Fruit fly (Drosophila melanogaster) whole organism, embryonic: ENCODE measurements around the gene amrt.
A peak's percentile ranks its signal among the peaks of the same experiment; 100 is the strongest.

Experiments
- Atf-2 ChIP-seq: fragments of 200-800 bp; sonication (Bioruptor generic); optimal IDR thresholded peaks from 2 replicates; lab custom pipeline; 2016; ENCODE audit warnings: missing biosample characterization, missing genetic modification characterization
- BEAF-32 ChIP-seq: fragments of 200-800 bp; sonication (Bioruptor generic); optimal IDR thresholded peaks from 3 replicates; lab custom pipeline; 2017; ENCODE audit warnings: missing biosample characterization, missing genetic modification characterization, mild to moderate bottlenecking, moderate library complexity, missing genetic modification reagents
- C15 ChIP-seq: fragments of 200-800 bp; sonication (Bioruptor generic); IDR thresholded peaks from 3 replicates; pipeline ENCODE4 v1.3.6; 2022; ENCODE audit warnings: missing biosample characterization, missing genetic modification characterization
- CG10267 ChIP-seq: fragments of 200-800 bp; sonication (Bioruptor generic); optimal IDR thresholded peaks from 2 replicates; lab custom pipeline; 2018; ENCODE audit warnings: missing biosample characterization, mild to moderate bottlenecking, missing genetic modification characterization, moderate library complexity
- CG10321 ChIP-seq: fragments of 200-800 bp; sonication (Bioruptor generic); IDR thresholded peaks from 2 replicates; pipeline ENCODE4 v1.3.6; 2022; ENCODE audit warnings: missing biosample characterization, missing genetic modification characterization
- CG12104 ChIP-seq: fragments of 200-800 bp; sonication (Bioruptor generic); optimal IDR thresholded peaks from 3 replicates; lab custom pipeline; 2016; ENCODE audit warnings: missing biosample characterization, missing genetic modification characterization
- CG13123 ChIP-seq: fragments of 200-800 bp; sonication (Bioruptor generic); optimal IDR thresholded peaks from 2 replicates; lab custom pipeline; 2016; ENCODE audit warnings: missing biosample characterization, missing genetic modification characterization
- CG15514 ChIP-seq: fragments of 200-800 bp; sonication (Bioruptor generic); optimal IDR thresholded peaks from 3 replicates; lab custom pipeline; 2017; ENCODE audit warnings: missing biosample characterization, missing genetic modification characterization, mild to moderate bottlenecking, moderate library complexity, missing genetic modification reagents
- CG1647 ChIP-seq: fragments of 200-800 bp; sonication (Bioruptor generic); optimal IDR thresholded peaks from 3 replicates; lab custom pipeline; 2016; ENCODE audit warnings: missing biosample characterization, missing genetic modification characterization
- CG17802 ChIP-seq: fragments of 200-800 bp; sonication (Bioruptor generic); optimal IDR thresholded peaks from 2 replicates; lab custom pipeline; 2018; ENCODE audit warnings: missing biosample characterization, mild to moderate bottlenecking, missing genetic modification characterization, moderate library complexity
- CG1792 ChIP-seq: fragments of 200-800 bp; sonication (Bioruptor generic); optimal IDR thresholded peaks from 2 replicates; lab custom pipeline; 2016; ENCODE audit warnings: missing biosample characterization, missing genetic modification characterization
- CG32532 ChIP-seq: fragments of 200-800 bp; sonication (Bioruptor generic); IDR thresholded peaks from 2 replicates; pipeline ENCODE4 v1.3.6; 2022; ENCODE audit warnings: missing biosample characterization, missing genetic modification characterization
- CG34376 ChIP-seq: fragments of 200-800 bp; sonication (Bioruptor generic); optimal IDR thresholded peaks from 2 replicates; lab custom pipeline; 2018; ENCODE audit warnings: missing biosample characterization, mild to moderate bottlenecking, missing genetic modification characterization
- CG4730 ChIP-seq: fragments of 200-800 bp; sonication (Bioruptor generic); IDR thresholded peaks from 2 replicates; pipeline ENCODE4 v1.3.6; 2022; ENCODE audit warnings: missing biosample characterization, missing genetic modification characterization
- CG6791 ChIP-seq: fragments of 200-800 bp; sonication (Bioruptor generic); IDR thresholded peaks from 3 replicates; pipeline ENCODE4 v1.3.6; 2022; ENCODE audit warnings: missing biosample characterization, missing genetic modification characterization; ENCODE audit not compliant: partially characterized antibody
- CG7271 ChIP-seq: fragments of 200-800 bp; sonication (Bioruptor generic); optimal IDR thresholded peaks from 2 replicates; lab custom pipeline; 2018; ENCODE audit warnings: missing biosample characterization, mild to moderate bottlenecking, missing genetic modification characterization, moderate library complexity
- CG8359 ChIP-seq: fragments of 200-800 bp; sonication (Bioruptor generic); optimal IDR thresholded peaks from 2 replicates; lab custom pipeline; 2017; ENCODE audit warnings: missing biosample characterization, mild to moderate bottlenecking, missing genetic modification characterization, borderline replicate concordance
- Camta ChIP-seq: fragments of 200-800 bp; sonication (Bioruptor generic); optimal IDR thresholded peaks from 2 replicates; lab custom pipeline; 2016; ENCODE audit warnings: missing biosample characterization, missing genetic modification characterization
- Doc3 ChIP-seq: fragments of 200-800 bp; sonication (Bioruptor generic); IDR thresholded peaks from 3 replicates; pipeline ENCODE4 v1.3.6; 2022; ENCODE audit warnings: missing biosample characterization, missing genetic modification characterization; ENCODE audit not compliant: partially characterized antibody
- Dp ChIP-seq: fragments of 200-800 bp; sonication (Bioruptor generic); optimal IDR thresholded peaks from 2 replicates; lab custom pipeline; 2018; ENCODE audit warnings: missing biosample characterization, mild to moderate bottlenecking, missing genetic modification characterization, moderate library complexity
- E2f2 ChIP-seq: fragments of 200-800 bp; sonication (Bioruptor generic); IDR thresholded peaks from 2 replicates; pipeline ENCODE4 v1.3.6; 2022; ENCODE audit warnings: missing biosample characterization, missing genetic modification characterization
- Ets97D ChIP-seq: fragments of 200-800 bp; sonication (Bioruptor generic); optimal IDR thresholded peaks from 3 replicates; lab custom pipeline; 2016; ENCODE audit warnings: missing biosample characterization, missing genetic modification characterization
- Hr3 ChIP-seq: fragments of 200-800 bp; sonication (Bioruptor generic); optimal IDR thresholded peaks from 3 replicates; lab custom pipeline; 2016; ENCODE audit warnings: missing biosample characterization, missing genetic modification characterization
- Kr ChIP-seq: fragments of 200-800 bp; sonication (Bioruptor generic); optimal IDR thresholded peaks from 2 replicates; lab custom pipeline; 2017; ENCODE audit warnings: missing biosample characterization, mild to moderate bottlenecking, missing genetic modification characterization
- MESR4 ChIP-seq: fragments of 200-800 bp; sonication (Bioruptor generic); optimal IDR thresholded peaks from 2 replicates; lab custom pipeline; 2018; ENCODE audit warnings: missing biosample characterization, mild to moderate bottlenecking, missing genetic modification characterization, moderate library complexity
- NC2β ChIP-seq: fragments of 200-800 bp; sonication (Bioruptor generic); optimal IDR thresholded peaks from 2 replicates; lab custom pipeline; 2016; ENCODE audit warnings: missing biosample characterization, missing genetic modification characterization
- NfI ChIP-seq: fragments of 200-800 bp; sonication (Bioruptor generic); optimal IDR thresholded peaks from 3 replicates; lab custom pipeline; 2018; ENCODE audit warnings: missing biosample characterization, mild to moderate bottlenecking, missing genetic modification characterization, moderate library complexity
- Six4 ChIP-seq: fragments of 200-800 bp; sonication (Bioruptor generic); optimal IDR thresholded peaks from 2 replicates; lab custom pipeline; 2016; ENCODE audit warnings: missing biosample characterization, missing genetic modification characterization
- Usf ChIP-seq: fragments of 200-800 bp; sonication (Bioruptor generic); optimal IDR thresholded peaks from 2 replicates; lab custom pipeline; 2017; ENCODE audit warnings: missing genotype, missing biosample characterization, missing genetic modification characterization
- Xbp1 ChIP-seq: fragments of 200-800 bp; sonication (Bioruptor generic); optimal IDR thresholded peaks from 3 replicates; lab custom pipeline; 2016; ENCODE audit warnings: missing biosample characterization, mild to moderate bottlenecking, missing genetic modification characterization
- YL-1 ChIP-seq: fragments of 200-800 bp; sonication (Bioruptor generic); optimal IDR thresholded peaks from 3 replicates; lab custom pipeline; 2017; ENCODE audit warnings: missing biosample characterization, mild to moderate bottlenecking, missing genetic modification characterization
- bowl ChIP-seq: fragments of 200-800 bp; sonication (Bioruptor generic); IDR thresholded peaks from 2 replicates; pipeline ENCODE4 v1.3.6; 2022; ENCODE audit warnings: missing biosample characterization, missing genetic modification characterization
- br ChIP-seq: fragments of >200 bp; optimal IDR thresholded peaks from 2 replicates; lab custom pipeline; 2017
- dysf ChIP-seq: fragments of 200-800 bp; sonication (Bioruptor generic); IDR thresholded peaks from 3 replicates; pipeline ENCODE4 v1.3.6; 2022; ENCODE audit warnings: missing biosample characterization, missing genetic modification characterization
- esg ChIP-seq: fragments of 200-800 bp; sonication (Bioruptor generic); conservative IDR thresholded peaks from 2 replicates; pipeline ENCODE4 v1.3.6; 2022; ENCODE audit warnings: missing biosample characterization, missing genetic modification characterization
- exex ChIP-seq: fragments of 200-800 bp; sonication (Bioruptor generic); optimal IDR thresholded peaks from 4 replicates; lab custom pipeline; 2018; ENCODE audit warnings: missing biosample characterization, mild to moderate bottlenecking, missing genetic modification characterization, moderate library complexity
- eyg ChIP-seq: fragments of 200-800 bp; sonication (Bioruptor generic); optimal IDR thresholded peaks from 3 replicates; lab custom pipeline; 2016; ENCODE audit warnings: missing biosample characterization, missing genetic modification characterization
- gfzf ChIP-seq: fragments of 200-800 bp; sonication (Bioruptor generic); optimal IDR thresholded peaks from 2 replicates; lab custom pipeline; 2016; ENCODE audit warnings: missing biosample characterization, mild to moderate bottlenecking, missing genetic modification characterization, moderate library complexity
- hb ChIP-seq: fragments of 200-800 bp; sonication (Bioruptor generic); IDR thresholded peaks from 3 replicates; pipeline ENCODE4 v1.3.6; 2022; ENCODE audit warnings: missing biosample characterization, missing genetic modification characterization; ENCODE audit not compliant: partially characterized antibody
- ind ChIP-seq: fragments of 200-800 bp; sonication (Bioruptor generic); optimal IDR thresholded peaks from 3 replicates; lab custom pipeline; 2016; ENCODE audit warnings: missing biosample characterization, missing genetic modification characterization
- lmd ChIP-seq: fragments of 200-800 bp; sonication (Bioruptor generic); IDR thresholded peaks from 2 replicates; pipeline ENCODE4 v1.3.6; 2022; ENCODE audit warnings: missing biosample characterization, missing genetic modification characterization
- nerfin-1 ChIP-seq: fragments of 200-800 bp; sonication (Bioruptor generic); optimal IDR thresholded peaks from 3 replicates; lab custom pipeline; 2019; ENCODE audit warnings: missing biosample characterization, mild to moderate bottlenecking, missing genetic modification characterization, moderate library complexity
- pum ChIP-seq: fragments of 200-800 bp; sonication (Bioruptor generic); optimal IDR thresholded peaks from 2 replicates; lab custom pipeline; 2016; ENCODE audit warnings: missing biosample characterization, missing genetic modification characterization
- pzg ChIP-seq: fragments of 200-800 bp; sonication (Bioruptor generic); optimal IDR thresholded peaks from 3 replicates; lab custom pipeline; 2018; ENCODE audit warnings: missing biosample characterization, mild to moderate bottlenecking, missing genetic modification characterization, moderate library complexity
- slp2 ChIP-seq: fragments of 200-800 bp; sonication (Bioruptor generic); optimal IDR thresholded peaks from 2 replicates; lab custom pipeline; 2016; ENCODE audit warnings: missing biosample characterization, missing genetic modification characterization
- so ChIP-seq: fragments of 200-800 bp; sonication (Bioruptor generic); IDR thresholded peaks from 3 replicates; pipeline ENCODE4 v1.3.6; 2022; ENCODE audit warnings: missing biosample characterization, missing genetic modification characterization
- wdn ChIP-seq: fragments of 200-800 bp; sonication (Bioruptor generic); IDR thresholded peaks from 2 replicates; pipeline ENCODE4 v1.3.6; 2022; ENCODE audit warnings: missing biosample characterization, missing genetic modification characterization
- zen ChIP-seq: fragments of 200-800 bp; sonication (Bioruptor generic); optimal IDR thresholded peaks from 3 replicates; lab custom pipeline; 2018; ENCODE audit warnings: missing biosample characterization, mild to moderate bottlenecking, missing genetic modification characterization, moderate library complexity
- zfh2 ChIP-seq: fragments of 200-800 bp; sonication (Bioruptor generic); optimal IDR thresholded peaks from 2 replicates; lab custom pipeline; 2016; ENCODE audit warnings: missing biosample characterization, missing genetic modification characterization

The amrt gene

DNA sequence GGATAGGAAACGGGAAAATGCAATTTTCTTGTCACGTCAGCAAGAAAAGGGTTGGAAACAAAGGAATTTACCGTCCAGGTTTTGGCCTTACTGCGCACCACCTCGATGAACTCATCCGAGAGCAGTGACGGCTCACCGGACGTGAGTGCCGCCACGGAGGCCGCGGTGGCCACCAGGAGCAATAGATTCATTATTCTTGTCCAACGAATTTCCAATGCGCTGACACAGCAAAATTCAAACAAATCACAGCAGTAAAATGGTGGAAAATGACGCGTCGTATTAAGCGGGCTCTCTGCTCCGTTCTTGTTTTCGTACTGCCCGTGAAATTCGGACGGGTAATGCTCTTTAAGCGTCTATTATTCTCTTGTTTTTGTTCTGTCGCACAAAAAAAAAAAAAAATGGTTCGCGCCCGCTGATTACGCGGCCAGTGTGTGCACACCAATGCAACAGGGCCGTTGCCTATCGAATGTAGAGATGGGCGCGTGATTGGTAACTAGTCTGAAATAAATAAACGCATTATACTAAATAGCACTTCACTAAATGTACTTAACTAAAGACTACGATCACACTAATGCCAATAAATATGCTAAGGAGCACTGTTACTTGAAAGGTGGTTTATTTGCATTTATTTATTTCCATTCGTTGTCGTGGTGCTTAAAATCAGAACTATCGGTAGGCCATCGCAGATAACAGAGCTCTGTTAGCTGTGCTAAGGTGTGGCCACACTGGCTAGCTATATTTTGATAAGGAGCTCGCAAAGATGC, at the start of gene amrt, which contains the start of gene CtsB (continued):
- TF ChIP-seq pzg (GFP tag; lab: Kevin White, UChicago) (peak; percentile 68), CG32532 (GFP tag; lab: Robert Waterston, UW) (peak; percentile 42; the same call in 1 of the 2 replicates), NfI (GFP tag; lab: Kevin White, UChicago) (peak; percentile 44), esg (0 out of 2 replicates have a peak, but pooled peaks have one; percentile 7), CG10267 (tag; lab: Kevin White, UChicago) (peak; percentile 26), Camta (GFP tag; lab: Kevin White, UChicago) (peak; percentile 51), Six4 (GFP tag; lab: Kevin White, UChicago) (no peak), CG1647 (peak; percentile 20), CG13123 (no peak), Kr (GFP tag; lab: Kevin White, UChicago) (peak; percentile 43), gfzf (GFP tag; lab: Kevin White, UChicago) (peak; percentile 28), exex (tag; lab: Kevin White, UChicago) (peak; percentile 22), Atf-2 (peak; percentile 41), slp2 (GFP tag; lab: Kevin White, UChicago) (peak; percentile 16), CG8359 (GFP tag; lab: Kevin White, UChicago) (no peak), CG4730 (0 out of 2 replicates have a peak, but pooled peaks have one; percentile 9), CG7271 (tag; lab: Kevin White, UChicago) (no peak), C15 (GFP tag; lab: Robert Waterston, UW) (no peak), E2f2 (GFP tag; lab: Robert Waterston, UW) (peak; percentile 53), CG6791 (GFP tag; lab: Robert Waterston, UW) (peak; percentile 65; the same call in 2 of the 3 replicates), Ets97D (GFP tag; lab: Kevin White, UChicago) (peak; percentile 56), dysf (GFP tag; lab: Robert Waterston, UW) (peak; percentile 62; the same call in 2 of the 3 replicates), Xbp1 (peak; percentile 52), pum (GFP tag; lab: Kevin White, UChicago) (peak; percentile 55), so (GFP tag; lab: Robert Waterston, UW) (no peak), br (lab: Kevin White, UChicago) (no peak), eyg (GFP tag; lab: Kevin White, UChicago) (peak; percentile 54), bowl (GFP tag; lab: Robert Waterston, UW) (no peak), CG1792 (GFP tag; lab: Kevin White, UChicago) (peak; percentile 42), CG34376 (peak; percentile 51), MESR4 (GFP tag; lab: Kevin White, UChicago) (peak; percentile 30), CG12104 (GFP tag; lab: Kevin White, UChicago) (peak; percentile 9), CG10321 (no peak), Usf (peak; percentile 7), YL-1 (peak; percentile 51), BEAF-32 (GFP tag; lab: Kevin White, UChicago) (peak; percentile 93), CG17802 (tag; lab: Kevin White, UChicago) (peak; percentile 13), hb (GFP tag; lab: Robert Waterston, UW) (peak; percentile 78), CG15514 (GFP tag; lab: Kevin White, UChicago) (peak; percentile 79), zfh2 (GFP tag; lab: Kevin White, UChicago) (peak; percentile 60), NC2β (GFP tag; lab: Kevin White, UChicago) (peak; percentile 1), nerfin-1 (peak; percentile 4), Doc3 (peak; percentile 56; the same call in 1 of the 3 replicates), wdn (GFP tag; lab: Robert Waterston, UW) (no peak), Dp (GFP tag; lab: Kevin White, UChicago) (peak; percentile 45), zen (peak; percentile 40), lmd (GFP tag; lab: Robert Waterston, UW) (no peak; the same call in none of the 2 replicates), ind (GFP tag; lab: Kevin White, UChicago) (peak; percentile 57), Hr3 (GFP tag; lab: Kevin White, UChicago) (peak; percentile 17)
